Worm (Caenorhabditis elegans) whole organism, L1 larva: Measurements from ENCODE around the gene F58F6.5.

ENCODE experiments used
- C04F5.9 ChIP-seq: sonication (generic microtip); optimal IDR thresholded peaks from 2 replicates; lab custom pipeline; 2016; ENCODE audit warnings: missing genetic modification characterization, missing compliant biosample characterization
- C16A3.4 ChIP-seq: fragments of 150-350 bp; optimal IDR thresholded peaks from 2 replicates; lab custom pipeline; 2014; ENCODE audit warnings: missing biosample characterization, missing genetic modification characterization
- aha-1 ChIP-seq: fragments of 150-350 bp; optimal IDR thresholded peaks from 2 replicates; lab custom pipeline; 2014; ENCODE audit warnings: missing biosample characterization, missing genetic modification characterization
- ama-1 ChIP-seq: fragments of 150-350 bp; optimal IDR thresholded peaks from 2 replicates; lab custom pipeline; 2014
- blmp-1 ChIP-seq: fragments of 150-350 bp; optimal IDR thresholded peaks from 2 replicates; lab custom pipeline; 2014; ENCODE audit warnings: missing biosample characterization, missing genetic modification characterization
- ceh-82 ChIP-seq, 3 experiments: fragments of 150-350 bp in 1 of 3; sonication (generic microtip) in 2 of 3; optimal IDR thresholded peaks; 2 replicates each; lab custom pipeline; 2014 to 2017; ENCODE audit warnings: missing biosample characterization in 3 of 3, missing genetic modification characterization in 3 of 3
- dpl-1 ChIP-seq, 3 experiments: fragments of 150-350 bp in 2 of 3; sonication (generic microtip) in 1 of 3; optimal IDR thresholded peaks; 2 replicates each; lab custom pipeline; 2014 to 2017; ENCODE audit warnings: missing biosample characterization in 3 of 3, missing genetic modification characterization in 3 of 3, missing genetic modification reagents in 3 of 3
- fkh-4 ChIP-seq: sonication (generic microtip); optimal IDR thresholded peaks from 2 replicates; lab custom pipeline; 2016; ENCODE audit warnings: missing compliant biosample characterization, missing genetic modification characterization, borderline replicate concordance
- lin-13 ChIP-seq: fragments of 150-350 bp; optimal IDR thresholded peaks from 2 replicates; lab custom pipeline; 2014; ENCODE audit warnings: missing biosample characterization, missing genetic modification reagents, missing genetic modification characterization
- lir-3 ChIP-seq: sonication (generic microtip); optimal IDR thresholded peaks from 2 replicates; lab custom pipeline; 2016; ENCODE audit warnings: mild to moderate bottlenecking, missing genetic modification characterization, moderate library complexity, missing compliant biosample characterization; ENCODE audit not compliant: poor library complexity
- nhr-76 ChIP-seq: sonication (generic microtip); optimal IDR thresholded peaks from 2 replicates; lab custom pipeline; 2017; ENCODE audit warnings: missing biosample characterization, missing genetic modification characterization
- pax-3 ChIP-seq: fragments of 200-800 bp; sonication (Bioruptor generic); optimal IDR thresholded peaks from 2 replicates; lab custom pipeline; 2018; ENCODE audit warnings: mild to moderate bottlenecking, missing genetic modification characterization, moderate library complexity, missing compliant biosample characterization
- unc-62 ChIP-seq: fragments of 150-350 bp; optimal IDR thresholded peaks from 2 replicates; lab custom pipeline; 2014; ENCODE audit warnings: missing biosample characterization, missing genetic modification reagents, missing genetic modification characterization

ce11 chrIV:1385500-1385899 is 42.0 kb downstream of the F58F6.5 start:
- no peak for TF ChIP-seq aha-1 (tag; lab: Kevin White, UChicago)
- TF ChIP-seq lir-3 (tag; lab: Kevin White, UChicago) = no peak
- no peak for TF ChIP-seq fkh-4 (tag; lab: Kevin White, UChicago)
- TF ChIP-seq dpl-1 (GFP tag; optimal IDR thresholded peaks at IDR 0.05; lab: Kevin White, UChicago) = no peak
- TF ChIP-seq ama-1 (lab: Kevin White, UChicago) = no peak
- TF ChIP-seq ceh-82 (tag; optimal IDR thresholded peaks at IDR 0.05; lab: Kevin White, UChicago) = no peak
- no peak for TF ChIP-seq C16A3.4 (tag; lab: Kevin White, UChicago)
- no peak for TF ChIP-seq lin-13 (GFP tag; lab: Kevin White, UChicago)
- no peak for TF ChIP-seq pax-3
- TF ChIP-seq C04F5.9 (tag; lab: Kevin White, UChicago) = no peak
- no peak for TF ChIP-seq unc-62 (GFP tag; lab: Kevin White, UChicago)
- TF ChIP-seq blmp-1 (tag; lab: Kevin White, UChicago) = no peak
- TF ChIP-seq nhr-76 (tag; lab: Kevin White, UChicago) = no peak
